Worm (Caenorhabditis elegans): ENCODE results near the gene mstr-2.

Gene mstr-2

ce11 chrIII:4449893-4450579 lies 18.9 kb upstream of the mstr-2 start, which contains the start of gene ceh-43:
TSS of gene ceh-43 (minus strand) at chrIII:4449943.
- TF ChIP-seq ceh-20 (GFP tag; IDR thresholded peaks at IDR 0.05) (0 out of 2 replicates have a peak, but pooled peaks have one; percentile 14), ces-1 (GFP tag; optimal IDR thresholded peaks at IDR 0.05) (no peak), lir-3 (tag; optimal IDR thresholded peaks at IDR 0.05) (no peak), snpc-4 (tag; optimal IDR thresholded peaks at IDR 0.05) (no peak), F26F4.8 (GFP tag; conservative IDR thresholded peaks at IDR 0.05) (peak; percentile 59; the same call in 1 of the 2 replicates), dpl-1 (GFP tag; optimal IDR thresholded peaks at IDR 0.05) (no peak), ztf-7 (tag; optimal IDR thresholded peaks at IDR 0.05) (no peak), arid-1 (GFP tag; conservative IDR thresholded peaks at IDR 0.05) (0 out of 2 replicates have a peak, but pooled peaks have one; percentile 60), lin-1 (GFP tag; IDR thresholded peaks at IDR 0.05) (no peak), aly-2 (tag; optimal IDR thresholded peaks at IDR 0.05) (no peak), aha-1 (tag) (no peak), ama-1 (optimal IDR thresholded peaks at IDR 0.05) (no peak), lin-39 (tag; optimal IDR thresholded peaks at IDR 0.05) (no peak), zfp-3 (GFP tag; conservative IDR thresholded peaks at IDR 0.05) (0 out of 2 replicates have a peak, but pooled peaks have one; percentile 16), snpc-1.2 (GFP tag; IDR thresholded peaks at IDR 0.05) (0 out of 2 replicates have a peak, but pooled peaks have one; percentile 14), lin-15B (tag; optimal IDR thresholded peaks at IDR 0.05) (no peak), fos-1 (tag; optimal IDR thresholded peaks at IDR 0.05) (no peak), mdt-29 (GFP tag; IDR thresholded peaks at IDR 0.05) (no peak), T20F7.1 (GFP tag; optimal IDR thresholded peaks at IDR 0.05) (no peak), mdl-1 (tag; optimal IDR thresholded peaks at IDR 0.05) (no peak), lim-7 (GFP tag; IDR thresholded peaks at IDR 0.05) (peak; percentile 69), sdz-12 (GFP tag; optimal IDR thresholded peaks at IDR 0.05) (no peak), ceh-82 (tag; optimal IDR thresholded peaks at IDR 0.05) (no peak), Y105C5A.15 (GFP tag; IDR thresholded peaks at IDR 0.05) (no peak), daf-8 (GFP tag; IDR thresholded peaks at IDR 0.05) (no peak), nhr-42 (GFP tag; IDR thresholded peaks at IDR 0.05) (0 out of 2 replicates have a peak, but pooled peaks have one; percentile 28), mep-1 (tag; optimal IDR thresholded peaks at IDR 0.05) (no peak), ZK337.2 (GFP tag; IDR thresholded peaks at IDR 0.05) (peak; percentile 38; the same call in 1 of the 2 replicates), egl-43 (GFP tag; IDR thresholded peaks at IDR 0.05) (peak; percentile 74; the same call in 1 of the 2 replicates), fkh-10 (GFP tag; optimal IDR thresholded peaks at IDR 0.05) (no peak), zfp-2 (tag; optimal IDR thresholded peaks at IDR 0.05) (no peak), php-3 (GFP tag; IDR thresholded peaks at IDR 0.05) (no peak), unc-62 (GFP tag; optimal IDR thresholded peaks at IDR 0.05 in 1 of 2) (no peak), unc-62 (tag; optimal IDR thresholded peaks at IDR 0.05) (no peak), attf-4 (tag; optimal IDR thresholded peaks at IDR 0.05) (no peak), nhr-28 (tag; optimal IDR thresholded peaks at IDR 0.05) (no peak), rbr-2 (tag; optimal IDR thresholded peaks at IDR 0.05) (no peak), mes-2 (tag; optimal IDR thresholded peaks at IDR 0.05; ENCODE audit: poor library complexity, severe bottlenecking) (peak; percentile 57), F10B5.3 (tag; optimal IDR thresholded peaks at IDR 0.05) (no peak), D1046.2 (GFP tag; IDR thresholded peaks at IDR 0.05) (no peak), lsy-2 (tag; optimal IDR thresholded peaks at IDR 0.05) (no peak), hlh-30 (tag; optimal IDR thresholded peaks at IDR 0.05; ENCODE audit: insufficient read depth) (no peak), ceh-62 (tag; optimal IDR thresholded peaks at IDR 0.05) (no peak), Y48G9A.11 (GFP tag; IDR thresholded peaks at IDR 0.05) (no peak), zag-1 (tag; optimal IDR thresholded peaks at IDR 0.05) (no peak), skn-1 (tag; optimal IDR thresholded peaks at IDR 0.05) (no peak), pqm-1 (tag; optimal IDR thresholded peaks at IDR 0.05) (no peak), zip-2 (tag; optimal IDR thresholded peaks at IDR 0.05) (no peak), gei-8 (GFP tag; optimal IDR thresholded peaks at IDR 0.05) (no peak), unc-39 (tag; optimal IDR thresholded peaks at IDR 0.05) (no peak), Y5F2A.4 (GFP tag; optimal IDR thresholded peaks at IDR 0.05) (peak; percentile 23), madf-9 (GFP tag; conservative IDR thresholded peaks at IDR 0.05) (no peak)

Measured in whole organism, L4 larva.